Fruit fly (Drosophila melanogaster): ENCODE data around the gene ttm50.

DNA sequence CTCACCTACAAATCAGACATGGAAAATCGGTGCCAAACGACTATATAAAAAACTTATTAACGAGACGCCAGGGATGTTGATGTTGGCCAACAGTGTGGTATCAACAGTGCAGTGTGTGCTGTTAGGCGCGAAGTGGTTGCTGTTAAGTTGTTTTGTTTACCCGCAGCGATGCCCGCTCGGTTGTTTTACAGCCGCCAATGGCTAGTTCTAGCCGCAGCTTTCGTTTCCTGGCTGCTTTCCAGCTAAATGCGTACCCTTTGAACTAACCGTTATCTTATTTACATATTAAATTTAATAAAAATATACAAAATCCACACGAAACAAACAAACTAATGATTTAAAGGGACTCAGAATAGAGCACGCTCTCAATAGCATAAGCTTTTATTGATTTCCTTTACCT, 6.7 kb upstream of the ttm50 start, which contains the start of gene crm:
- TF ChIP-seq insv (optimal IDR thresholded peaks at IDR 0.05), result no peak
- no peak for TF ChIP-seq ttk (optimal IDR thresholded peaks at IDR 0.05)
- TF ChIP-seq Sin3A (optimal IDR thresholded peaks at IDR 0.05), result no peak
- TF ChIP-seq h (optimal IDR thresholded peaks at IDR 0.05), result no peak
- no peak for TF ChIP-seq psq (optimal IDR thresholded peaks at IDR 0.05)

Data from Kc167 (cell line).